Fruit fly (Drosophila melanogaster): ENCODE results near the gene Grasp65.

The Grasp65 gene

dm6 chr3L:19908201-19909127 lies 16.3 kb upstream of the Grasp65 start:
- TF ChIP-seq Pif1A (GFP tag; optimal IDR thresholded peaks at IDR 0.05) (no peak), CG8301 (tag; optimal IDR thresholded peaks at IDR 0.05) (no peak), CG13204 (GFP tag; optimal IDR thresholded peaks at IDR 0.05) (no peak), Snoo (tag; optimal IDR thresholded peaks at IDR 0.05) (no peak), CG12605 (GFP tag; IDR thresholded peaks at IDR 0.05) (peak; percentile 7; the same call in 1 of the 2 replicates), CG9948 (tag; optimal IDR thresholded peaks at IDR 0.05) (no peak), CG14655 (GFP tag; optimal IDR thresholded peaks at IDR 0.05) (no peak), CG10348 (GFP tag; IDR thresholded peaks at IDR 0.05) (no peak), gl (tag; optimal IDR thresholded peaks at IDR 0.05) (no peak), rn (GFP tag; IDR thresholded peaks at IDR 0.05) (no peak), Pif1B (GFP tag; optimal IDR thresholded peaks at IDR 0.05) (no peak), CG4496 (GFP tag; IDR thresholded peaks at IDR 0.05) (peak; percentile 19; the same call in 1 of the 3 replicates), fd96Ca (GFP tag; IDR thresholded peaks at IDR 0.05) (no peak), CG17806 (tag; optimal IDR thresholded peaks at IDR 0.05) (no peak), CG32121 (GFP tag; IDR thresholded peaks at IDR 0.05) (peak; percentile 62; the same call in 1 of the 2 replicates), Ets98B (GFP tag; IDR thresholded peaks at IDR 0.05) (peak; percentile 28; the same call in 1 of the 2 replicates), D1 (tag; optimal IDR thresholded peaks at IDR 0.05) (no peak), EcR (GFP tag; optimal IDR thresholded peaks at IDR 0.05) (peak; percentile 18), CG15710 (tag; optimal IDR thresholded peaks at IDR 0.05) (no peak), CG8159 (tag; optimal IDR thresholded peaks at IDR 0.05) (no peak), CG34367 (tag; optimal IDR thresholded peaks at IDR 0.05) (no peak)

DNA sequence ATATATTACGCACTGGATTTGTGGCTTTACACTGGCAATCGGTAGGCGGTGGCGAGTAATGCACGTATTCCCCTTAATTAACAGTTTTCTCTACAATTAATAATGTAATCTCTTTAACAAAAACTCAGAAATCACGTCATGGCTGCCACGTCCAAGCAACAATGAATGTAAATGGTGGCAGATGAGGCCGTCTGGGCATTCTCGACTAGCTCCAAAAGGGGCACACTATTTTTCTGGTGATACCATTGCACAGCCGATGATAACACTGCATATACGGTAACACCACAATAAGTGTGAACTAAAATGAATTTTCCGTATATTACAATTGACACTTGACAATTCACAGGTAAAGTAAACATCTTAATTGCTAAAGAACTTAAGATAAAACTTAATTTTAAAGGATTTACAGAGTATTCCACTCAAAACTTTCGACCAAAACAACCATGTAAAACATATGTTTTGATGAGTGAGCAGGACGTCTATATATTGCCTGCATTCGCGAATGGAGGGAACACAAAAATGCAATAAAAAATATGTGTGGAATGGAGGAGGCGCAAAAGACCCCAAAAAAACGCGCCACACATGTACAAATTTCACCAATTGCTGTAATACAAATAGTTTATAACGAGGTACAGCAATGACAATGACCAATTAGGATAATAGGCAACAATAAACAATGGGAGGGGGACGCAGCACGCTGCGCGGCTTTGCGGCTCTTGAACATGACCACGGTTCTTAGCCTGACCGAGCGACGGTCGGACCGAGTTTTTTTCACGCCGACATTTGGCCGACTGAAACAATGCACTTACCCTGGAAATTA lies 15.3 kb upstream of the Grasp65 start:
- no peak for TF ChIP-seq Pif1B (GFP tag; optimal IDR thresholded peaks at IDR 0.05)
- TF ChIP-seq Pif1A (GFP tag; optimal IDR thresholded peaks at IDR 0.05): no peak
- TF ChIP-seq CG8159 (tag; optimal IDR thresholded peaks at IDR 0.05): peak; percentile 16
- no peak for TF ChIP-seq CG15710 (tag; optimal IDR thresholded peaks at IDR 0.05)
- TF ChIP-seq CG17806 (tag; optimal IDR thresholded peaks at IDR 0.05): no peak
- no peak for TF ChIP-seq CG10348 (GFP tag; IDR thresholded peaks at IDR 0.05)
- no peak for TF ChIP-seq CG13204 (GFP tag; optimal IDR thresholded peaks at IDR 0.05)
- no peak for TF ChIP-seq CG32121 (GFP tag; IDR thresholded peaks at IDR 0.05)
- TF ChIP-seq CG8301 (tag; optimal IDR thresholded peaks at IDR 0.05): no peak

dm6 chr3L:19910054-19910414 lies 14.7 kb upstream of the Grasp65 start, which contains the start of the genes Mi-2 and Prp3:
Gene Mi-2 (minus strand): TSS chr3L:19910215.
Gene Prp3 (plus strand): TSS chr3L:19910300.
- TF ChIP-seq Snoo (tag; optimal IDR thresholded peaks at IDR 0.05) (peak; percentile 21), Ets98B (GFP tag; IDR thresholded peaks at IDR 0.05) (peak; percentile 20; the same call in 1 of the 2 replicates), Pif1A (GFP tag; optimal IDR thresholded peaks at IDR 0.05) (no peak), CG15710 (tag; optimal IDR thresholded peaks at IDR 0.05) (peak; percentile 10)

DNA sequence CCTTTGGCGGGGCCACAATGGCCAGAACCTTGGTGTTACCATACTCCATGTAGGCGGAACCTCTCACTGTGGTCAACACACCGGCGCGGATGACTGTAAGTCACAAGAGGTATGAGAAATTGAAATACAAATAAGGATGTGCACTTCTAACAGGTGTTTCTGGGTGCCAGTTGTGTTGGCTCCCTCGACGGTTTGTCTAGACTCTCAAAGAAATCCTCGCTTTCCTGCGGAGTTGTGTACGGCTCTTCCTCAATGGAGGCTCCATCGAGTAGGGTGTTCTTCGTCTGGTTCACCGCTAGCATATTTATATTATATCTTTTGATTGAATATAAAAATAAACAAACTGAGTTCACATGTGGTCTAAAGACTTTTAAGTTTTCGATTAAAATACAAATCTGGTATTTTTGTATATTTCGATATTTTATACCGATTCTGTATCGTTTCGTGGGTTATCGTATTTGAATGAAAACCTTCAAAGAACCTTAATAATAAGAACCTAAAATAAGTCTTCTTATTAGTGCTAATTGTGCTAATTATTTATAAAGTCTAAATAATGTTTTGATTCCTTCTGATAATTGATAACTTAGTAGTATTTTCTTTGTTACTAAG lies 11.3 kb upstream of the Grasp65 start, which contains the start of gene Mtr3:
Mtr3 (minus strand) TSS at position 388 of the 609 bp plus-strand sequence.
- no peak for TF ChIP-seq CG4496 (GFP tag; IDR thresholded peaks at IDR 0.05)
- TF ChIP-seq CG14655 (GFP tag; optimal IDR thresholded peaks at IDR 0.05): no peak
- no peak for TF ChIP-seq CG34367 (tag; optimal IDR thresholded peaks at IDR 0.05)
- TF ChIP-seq CG13204 (GFP tag; optimal IDR thresholded peaks at IDR 0.05): no peak
- TF ChIP-seq Snoo (tag; optimal IDR thresholded peaks at IDR 0.05): no peak

- TF ChIP-seq CG8159 (tag; optimal IDR thresholded peaks at IDR 0.05) (no peak), CG10348 (GFP tag; IDR thresholded peaks at IDR 0.05) (no peak), CG4496 (GFP tag; IDR thresholded peaks at IDR 0.05) (peak; percentile 44; the same call in 1 of the 3 replicates), CG9948 (tag; optimal IDR thresholded peaks at IDR 0.05) (no peak), CG17806 (tag; optimal IDR thresholded peaks at IDR 0.05) (no peak), rn (GFP tag; IDR thresholded peaks at IDR 0.05) (no peak), EcR (GFP tag; optimal IDR thresholded peaks at IDR 0.05) (peak; percentile 5), CG14655 (GFP tag; optimal IDR thresholded peaks at IDR 0.05) (no peak), D1 (tag; optimal IDR thresholded peaks at IDR 0.05) (no peak), fd96Ca (GFP tag; IDR thresholded peaks at IDR 0.05) (no peak)
These were observed 9.9 kb upstream of the Grasp65 start, which contains the start of gene Rpn1 for dm6 chr3L:19914833-19915232. Gene Rpn1 (plus strand): TSS chr3L:19915051.

dm6 chr3L:19919981-19920380 lies 4.8 kb upstream of the Grasp65 start:
- TF ChIP-seq Snoo (tag; optimal IDR thresholded peaks at IDR 0.05) (no peak), CG8159 (tag; optimal IDR thresholded peaks at IDR 0.05) (no peak), CG9948 (tag; optimal IDR thresholded peaks at IDR 0.05) (no peak), D1 (tag; optimal IDR thresholded peaks at IDR 0.05) (no peak), rn (GFP tag; IDR thresholded peaks at IDR 0.05) (no peak), CG32121 (GFP tag; IDR thresholded peaks at IDR 0.05) (no peak), CG12605 (GFP tag; IDR thresholded peaks at IDR 0.05) (no peak), EcR (GFP tag; optimal IDR thresholded peaks at IDR 0.05) (no peak), Pif1A (GFP tag; optimal IDR thresholded peaks at IDR 0.05) (no peak), CG17806 (tag; optimal IDR thresholded peaks at IDR 0.05) (no peak)

All from whole organism, pupa.